Fruit fly (Drosophila melanogaster) whole organism, embryonic: ENCODE measurements around the gene CCDC53.

Experiments
- Abd-B ChIP-seq: fragments of 200-800 bp; sonication (Bioruptor generic); optimal IDR thresholded peaks from 2 replicates; lab custom pipeline; 2018; ENCODE audit warnings: missing biosample characterization, mild to moderate bottlenecking, missing genetic modification characterization, moderate library complexity
- Ada2b ChIP-seq: fragments of 200-800 bp; sonication (Bioruptor generic); IDR thresholded peaks from 2 replicates; pipeline ENCODE4 v1.3.6; 2022; ENCODE audit warnings: missing biosample characterization, missing genetic modification characterization
- Aef1 ChIP-seq: fragments of 200-800 bp; sonication (Bioruptor generic); IDR thresholded peaks from 3 replicates; pipeline ENCODE4 v1.3.6; 2022; ENCODE audit warnings: missing biosample characterization, missing genetic modification characterization
- Blimp-1 ChIP-seq: fragments of 200-800 bp; sonication (Bioruptor generic); optimal IDR thresholded peaks from 3 replicates; lab custom pipeline; 2018; ENCODE audit warnings: missing biosample characterization, missing genetic modification characterization, mild to moderate bottlenecking, moderate library complexity, missing genetic modification reagents
- CG12219 ChIP-seq: fragments of 200-800 bp; sonication (Bioruptor generic); optimal IDR thresholded peaks from 3 replicates; lab custom pipeline; 2018; ENCODE audit warnings: missing biosample characterization, mild to moderate bottlenecking, missing genetic modification characterization
- CG12942 ChIP-seq: fragments of 200-800 bp; sonication (Bioruptor generic); optimal IDR thresholded peaks from 3 replicates; lab custom pipeline; 2016; ENCODE audit warnings: missing biosample characterization, missing genetic modification characterization
- CG13775 ChIP-seq: fragments of 200-800 bp; sonication (Bioruptor generic); optimal IDR thresholded peaks from 3 replicates; lab custom pipeline; 2017; ENCODE audit warnings: missing biosample characterization, mild to moderate bottlenecking, missing genetic modification characterization
- CG1603 ChIP-seq: fragments of 200-800 bp; sonication (Bioruptor generic); optimal IDR thresholded peaks from 2 replicates; lab custom pipeline; 2019; ENCODE audit warnings: missing biosample characterization, mild to moderate bottlenecking, missing genetic modification characterization, moderate library complexity
- CG17829 ChIP-seq: fragments of 200-800 bp; optimal IDR thresholded peaks from 2 replicates; lab custom pipeline; 2019; ENCODE audit warnings: missing biosample characterization, mild to moderate bottlenecking, missing genetic modification characterization, moderate library complexity
- CG18262 ChIP-seq: fragments of 200-800 bp; optimal IDR thresholded peaks from 3 replicates; lab custom pipeline; 2019; ENCODE audit warnings: missing biosample characterization, mild to moderate bottlenecking, missing genetic modification characterization, moderate library complexity
- CG2712 ChIP-seq: fragments of 200-800 bp; optimal IDR thresholded peaks from 3 replicates; lab custom pipeline; 2019; ENCODE audit warnings: missing biosample characterization, mild to moderate bottlenecking, missing genetic modification characterization, moderate library complexity
- CG33557 ChIP-seq: fragments of 200-800 bp; sonication (Bioruptor generic); optimal IDR thresholded peaks from 2 replicates; lab custom pipeline; 2019; ENCODE audit warnings: missing biosample characterization, mild to moderate bottlenecking, missing genetic modification characterization, moderate library complexity
- CG34224 ChIP-seq: fragments of 200-800 bp; sonication (Bioruptor generic); IDR thresholded peaks from 3 replicates; pipeline ENCODE4 v1.3.6; 2022; ENCODE audit warnings: missing biosample characterization, missing genetic modification characterization; ENCODE audit not compliant: partially characterized antibody
- CG3995 ChIP-seq: fragments of 200-800 bp; sonication (Bioruptor generic); optimal IDR thresholded peaks from 3 replicates; lab custom pipeline; 2016; ENCODE audit warnings: missing biosample characterization, missing genetic modification characterization
- CG4707 ChIP-seq: fragments of 200-800 bp; sonication (Bioruptor generic); optimal IDR thresholded peaks from 2 replicates; lab custom pipeline; 2018; ENCODE audit warnings: missing biosample characterization, mild to moderate bottlenecking, missing genetic modification characterization, moderate library complexity
- CG4730 ChIP-seq: fragments of 200-800 bp; sonication (Bioruptor generic); IDR thresholded peaks from 2 replicates; pipeline ENCODE4 v1.3.6; 2022; ENCODE audit warnings: missing biosample characterization, missing genetic modification characterization
- CG6765 ChIP-seq: fragments of 200-800 bp; sonication (Bioruptor generic); optimal IDR thresholded peaks from 3 replicates; lab custom pipeline; 2017; ENCODE audit warnings: missing biosample characterization, mild to moderate bottlenecking, missing genetic modification characterization
- CG6813 ChIP-seq: fragments of 200-800 bp; sonication (Bioruptor generic); optimal IDR thresholded peaks from 2 replicates; lab custom pipeline; 2017; ENCODE audit warnings: missing biosample characterization, missing genetic modification characterization, mild to moderate bottlenecking, moderate library complexity, missing genetic modification reagents
- CG7271 ChIP-seq: fragments of 200-800 bp; sonication (Bioruptor generic); optimal IDR thresholded peaks from 2 replicates; lab custom pipeline; 2018; ENCODE audit warnings: missing biosample characterization, mild to moderate bottlenecking, missing genetic modification characterization, moderate library complexity
- CkIIα-i1 ChIP-seq: fragments of 200-800 bp; sonication (Bioruptor generic); IDR thresholded peaks from 2 replicates; pipeline ENCODE4 v1.3.6; 2022; ENCODE audit warnings: missing biosample characterization, missing genetic modification characterization
- Dbx ChIP-seq: fragments of 200-800 bp; sonication (Bioruptor generic); IDR thresholded peaks from 3 replicates; pipeline ENCODE4 v1.3.6; 2022; ENCODE audit warnings: missing biosample characterization, missing genetic modification characterization
- Doc3 ChIP-seq: fragments of 200-800 bp; sonication (Bioruptor generic); IDR thresholded peaks from 3 replicates; pipeline ENCODE4 v1.3.6; 2022; ENCODE audit warnings: missing biosample characterization, missing genetic modification characterization; ENCODE audit not compliant: partially characterized antibody
- Fer2 ChIP-seq: fragments of 200-800 bp; sonication (Bioruptor generic); optimal IDR thresholded peaks from 2 replicates; lab custom pipeline; 2018; ENCODE audit warnings: missing biosample characterization, mild to moderate bottlenecking, missing genetic modification characterization, moderate library complexity
- HmgZ ChIP-seq: fragments of 200-800 bp; sonication (Bioruptor generic); optimal IDR thresholded peaks from 2 replicates; lab custom pipeline; 2018; ENCODE audit warnings: missing biosample characterization, mild to moderate bottlenecking, missing genetic modification characterization
- Hmx ChIP-seq: fragments of 200-800 bp; sonication (Bioruptor generic); optimal IDR thresholded peaks from 2 replicates; lab custom pipeline; 2016; ENCODE audit warnings: missing biosample characterization, missing genetic modification characterization
- Hr51 ChIP-seq, 2 experiments: fragments of 200-800 bp; sonication (Bioruptor generic); optimal IDR thresholded peaks; 2 replicates in 1 of 2; 3 replicates in 1 of 2; lab custom pipeline; 2016 to 2018; ENCODE audit warnings: missing biosample characterization in 2 of 2, missing genetic modification characterization in 2 of 2, mild to moderate bottlenecking in 1 of 2, moderate library complexity in 1 of 2
- Lhr ChIP-seq: fragments of 200-800 bp; sonication (Bioruptor generic); optimal IDR thresholded peaks from 3 replicates; lab custom pipeline; 2017; ENCODE audit warnings: mild to moderate bottlenecking, missing biosample characterization, missing genetic modification reagents, missing genetic modification characterization
- MBD-R2 ChIP-seq: fragments of 200-800 bp; sonication (Bioruptor generic); IDR thresholded peaks from 2 replicates; pipeline ENCODE4 v1.3.6; 2022; ENCODE audit warnings: missing biosample characterization, missing genetic modification characterization
- Myb ChIP-seq: fragments of 200-800 bp; sonication (Bioruptor generic); optimal IDR thresholded peaks from 2 replicates; lab custom pipeline; 2016; ENCODE audit warnings: missing biosample characterization, missing genetic modification characterization
- Ptx1 ChIP-seq: fragments of 200-800 bp; sonication (Bioruptor generic); IDR thresholded peaks from 2 replicates; pipeline ENCODE4 v1.3.6; 2022; ENCODE audit warnings: missing biosample characterization, missing genetic modification characterization
- Sin3A ChIP-seq: fragments of >200 bp; optimal IDR thresholded peaks from 2 replicates; lab custom pipeline; 2018
- caup ChIP-seq: fragments of 200-800 bp; sonication (Bioruptor generic); optimal IDR thresholded peaks from 3 replicates; lab custom pipeline; 2017; ENCODE audit warnings: missing biosample characterization, mild to moderate bottlenecking, missing genetic modification characterization, moderate library complexity; ENCODE audit not compliant: severe bottlenecking
- chinmo ChIP-seq: fragments of 200-800 bp; sonication (Bioruptor generic); IDR thresholded peaks from 4 replicates; pipeline ENCODE4 v1.3.6; 2022; ENCODE audit warnings: missing biosample characterization, missing genetic modification characterization; ENCODE audit not compliant: partially characterized antibody
- cwo ChIP-seq: fragments of 200-800 bp; sonication (Bioruptor generic); optimal IDR thresholded peaks from 3 replicates; lab custom pipeline; 2017; ENCODE audit warnings: missing biosample characterization, missing genetic modification characterization, mild to moderate bottlenecking, moderate library complexity, missing genetic modification reagents
- dysf ChIP-seq: fragments of 200-800 bp; sonication (Bioruptor generic); IDR thresholded peaks from 3 replicates; pipeline ENCODE4 v1.3.6; 2022; ENCODE audit warnings: missing biosample characterization, missing genetic modification characterization
- gfzf ChIP-seq: fragments of 200-800 bp; sonication (Bioruptor generic); optimal IDR thresholded peaks from 2 replicates; lab custom pipeline; 2016; ENCODE audit warnings: missing biosample characterization, mild to moderate bottlenecking, missing genetic modification characterization, moderate library complexity
- grau ChIP-seq: fragments of 200-800 bp; optimal IDR thresholded peaks from 3 replicates; lab custom pipeline; 2019; ENCODE audit warnings: missing biosample characterization, mild to moderate bottlenecking, missing genetic modification characterization, moderate library complexity
- grn ChIP-seq: fragments of 200-800 bp; sonication (Bioruptor generic); optimal IDR thresholded peaks from 3 replicates; lab custom pipeline; 2017; ENCODE audit warnings: missing biosample characterization, missing genetic modification characterization
- kay ChIP-seq: fragments of 200-800 bp; sonication (Bioruptor generic); optimal IDR thresholded peaks from 2 replicates; lab custom pipeline; 2016; ENCODE audit warnings: missing biosample characterization, missing genetic modification characterization
- mam ChIP-seq: fragments of 200-800 bp; sonication (Bioruptor generic); optimal IDR thresholded peaks from 3 replicates; lab custom pipeline; 2016; ENCODE audit warnings: missing biosample characterization, missing genetic modification characterization
- nom ChIP-seq: fragments of 200-800 bp; sonication (Bioruptor generic); optimal IDR thresholded peaks from 2 replicates; lab custom pipeline; 2017; ENCODE audit warnings: missing biosample characterization, missing genetic modification characterization, mild to moderate bottlenecking, moderate library complexity, missing genetic modification reagents
- onecut ChIP-seq: fragments of 200-800 bp; sonication (Bioruptor generic); IDR thresholded peaks from 2 replicates; pipeline ENCODE4 v1.3.6; 2022; ENCODE audit warnings: missing biosample characterization, missing genetic modification characterization
- org-1 ChIP-seq: fragments of 200-800 bp; sonication (Bioruptor generic); optimal IDR thresholded peaks from 2 replicates; lab custom pipeline; 2017; ENCODE audit warnings: missing biosample characterization, missing genetic modification characterization
- pnt ChIP-seq: fragments of 200-800 bp; sonication (Bioruptor generic); optimal IDR thresholded peaks from 3 replicates; lab custom pipeline; 2016; ENCODE audit warnings: missing biosample characterization, missing genetic modification characterization
- sc ChIP-seq, 3 experiments: fragments of >200 bp in 2 of 3; fragments of 200-800 bp in 1 of 3; sonication (Bioruptor generic) in 1 of 3; optimal IDR thresholded peaks; 2 replicates in 2 of 3; 3 replicates in 1 of 3; lab custom pipeline; 2017; ENCODE audit warnings: mild to moderate bottlenecking in 1 of 3, missing biosample characterization in 1 of 3, missing genetic modification characterization in 1 of 3, missing genetic modification reagents in 1 of 3
- tio ChIP-seq: fragments of 200-800 bp; sonication (Bioruptor generic); optimal IDR thresholded peaks from 2 replicates; lab custom pipeline; 2017; ENCODE audit warnings: missing biosample characterization, missing genetic modification characterization, inconsistent platforms
- unc-4 ChIP-seq: fragments of 200-800 bp; sonication (Bioruptor generic); IDR thresholded peaks from 2 replicates; pipeline ENCODE4 v1.3.6; 2022; ENCODE audit warnings: missing biosample characterization, missing genetic modification characterization; ENCODE audit not compliant: partially characterized antibody
- unpg ChIP-seq: fragments of 200-800 bp; sonication (Bioruptor generic); optimal IDR thresholded peaks from 3 replicates; lab custom pipeline; 2018; ENCODE audit warnings: missing biosample characterization, mild to moderate bottlenecking, missing genetic modification characterization, moderate library complexity
- wdn ChIP-seq: fragments of 200-800 bp; sonication (Bioruptor generic); IDR thresholded peaks from 2 replicates; pipeline ENCODE4 v1.3.6; 2022; ENCODE audit warnings: missing biosample characterization, missing genetic modification characterization
- zfh1 ChIP-seq: fragments of 200-800 bp; sonication (Bioruptor generic); IDR thresholded peaks from 3 replicates; pipeline ENCODE4 v1.3.6; 2022; ENCODE audit warnings: missing biosample characterization, missing genetic modification characterization

CCDC53 gene

DNA sequence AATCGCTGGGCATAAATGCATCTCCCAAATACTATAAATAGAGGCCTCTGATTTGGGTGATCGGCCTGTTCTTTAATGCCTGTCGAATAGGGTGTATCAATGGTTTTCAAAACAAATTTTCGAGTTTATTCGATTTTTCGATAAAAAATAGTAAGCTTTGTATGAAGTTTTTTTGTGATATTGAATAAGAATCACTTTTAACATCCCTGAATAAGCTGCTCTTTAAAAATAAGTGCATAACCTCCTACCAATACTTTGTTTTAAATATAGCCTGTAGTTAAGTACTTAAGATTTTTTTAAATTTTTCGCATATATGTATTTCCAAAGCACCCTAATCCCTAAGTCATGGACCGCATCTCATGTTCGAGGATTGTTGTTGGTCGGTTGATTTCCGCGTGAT, 39.7 kb downstream of the CCDC53 start (continued):
- TF ChIP-seq sc (optimal IDR thresholded peaks at IDR 0.05; lab: Kevin White, UChicago) = no peak
- TF ChIP-seq sc (GFP tag; optimal IDR thresholded peaks at IDR 0.05; lab: Kevin White, UChicago) = peak; percentile 32
- no peak for TF ChIP-seq Ptx1 (GFP tag; lab: Robert Waterston, UW)
- TF ChIP-seq Dbx (GFP tag; lab: Robert Waterston, UW) = no peak
- TF ChIP-seq CG17829 (tag; lab: Kevin White, UChicago) = peak; percentile 30
- no peak; the same call in 2 of the 3 replicates for TF ChIP-seq zfh1
- no peak for TF ChIP-seq MBD-R2
- TF ChIP-seq Abd-B (GFP tag; lab: Kevin White, UChicago) = no peak
- TF ChIP-seq Doc3 (GFP tag; lab: Robert Waterston, UW) = no peak
- TF ChIP-seq Myb = no peak
- no peak for TF ChIP-seq Hmx (GFP tag; lab: Kevin White, UChicago)
- TF ChIP-seq CG6765 = no peak
- no peak for TF ChIP-seq mam (GFP tag; lab: Kevin White, UChicago)
- TF ChIP-seq wdn (GFP tag; lab: Robert Waterston, UW) = no peak
- peak; percentile 24 for TF ChIP-seq CG1603 (tag; lab: Kevin White, UChicago)
- TF ChIP-seq gfzf = no peak
- no peak for TF ChIP-seq Hr51 (GFP tag; optimal IDR thresholded peaks at IDR 0.05; lab: Kevin White, UChicago)
- TF ChIP-seq Aef1 (GFP tag; lab: Robert Waterston, UW) = no peak
- TF ChIP-seq CG3995 (GFP tag; lab: Kevin White, UChicago) = no peak
- no peak for TF ChIP-seq CG34224 (GFP tag; lab: Robert Waterston, UW)
- TF ChIP-seq CG33557 (GFP tag; lab: Kevin White, UChicago) = peak; percentile 57
- no peak for TF ChIP-seq CG4730 (GFP tag; lab: Robert Waterston, UW)
- TF ChIP-seq Sin3A (lab: Kevin White, UChicago) = no peak
- TF ChIP-seq caup (GFP tag; lab: Kevin White, UChicago) = no peak
- TF ChIP-seq CkIIα-i1 = no peak
- TF ChIP-seq tio = no peak
- no peak for TF ChIP-seq kay (GFP tag; lab: Kevin White, UChicago)
- no peak for TF ChIP-seq HmgZ
- peak; percentile 30 for TF ChIP-seq CG4707 (GFP tag; lab: Kevin White, UChicago)
- no peak for TF ChIP-seq CG12942 (GFP tag; lab: Kevin White, UChicago)
- no peak for TF ChIP-seq unc-4 (GFP tag; lab: Robert Waterston, UW)
- TF ChIP-seq nom (GFP tag; lab: Kevin White, UChicago) = no peak
- TF ChIP-seq CG2712 (tag; lab: Kevin White, UChicago) = peak; percentile 53
- TF ChIP-seq dysf = no peak
- TF ChIP-seq onecut (GFP tag; lab: Robert Waterston, UW) = no peak
- no peak for TF ChIP-seq Fer2 (tag; lab: Kevin White, UChicago)
- peak; percentile 37 for TF ChIP-seq org-1 (GFP tag; lab: Kevin White, UChicago)
- no peak for TF ChIP-seq cwo
- TF ChIP-seq unpg (GFP tag; lab: Kevin White, UChicago) = peak; percentile 60
- TF ChIP-seq Ada2b = no peak
- TF ChIP-seq CG12219 (GFP tag; lab: Kevin White, UChicago) = peak; percentile 39
- TF ChIP-seq CG13775 = no peak
- TF ChIP-seq CG18262 (tag; lab: Kevin White, UChicago) = peak; percentile 59
- no peak for TF ChIP-seq CG6813 (GFP tag; lab: Kevin White, UChicago)
- peak; percentile 49 for TF ChIP-seq grau (tag; lab: Kevin White, UChicago)
- TF ChIP-seq pnt (GFP tag; lab: Kevin White, UChicago) = no peak
- peak; percentile 12 for TF ChIP-seq Lhr (GFP tag; lab: Kevin White, UChicago)
- TF ChIP-seq grn (GFP tag; lab: Kevin White, UChicago) = no peak
- no peak for TF ChIP-seq CG7271 (tag; lab: Kevin White, UChicago)
- TF ChIP-seq chinmo (GFP tag; lab: Robert Waterston, UW) = no peak
- no peak for TF ChIP-seq Blimp-1
